Fruit fly (Drosophila melanogaster): ENCODE data around the gene CG6693.

- TF ChIP-seq pad (GFP tag; optimal IDR thresholded peaks at IDR 0.05) (peak; percentile 42), ovo (GFP tag; optimal IDR thresholded peaks at IDR 0.05) (peak; percentile 74), bab1 (GFP tag; optimal IDR thresholded peaks at IDR 0.05) (peak; percentile 48), Crg-1 (GFP tag; optimal IDR thresholded peaks at IDR 0.05) (peak; percentile 33), kay (GFP tag; ENCODE audit: borderline replicate concordance) (no peak)
Observed at dm6 chr3R:11209801-11210402, 11.5 kb downstream of the CG6693 start, which contains the start of the genes SdhC and Tctp.

Data from whole organism, adult.